Fruit fly (Drosophila melanogaster): ENCODE measurements around the gene CG7606.

dm6 chr3R:17646102-17647050 lies 50.0 kb downstream of the CG7606 start:
- TF ChIP-seq OdsH (GFP tag; optimal IDR thresholded peaks at IDR 0.05): no peak
- TF ChIP-seq lola (GFP tag; optimal IDR thresholded peaks at IDR 0.05): no peak
- no peak for TF ChIP-seq usp (GFP tag; optimal IDR thresholded peaks at IDR 0.05)
- peak; percentile 12 for TF ChIP-seq Myc (optimal IDR thresholded peaks at IDR 0.05)
- no peak for TF ChIP-seq Hr78 (GFP tag; optimal IDR thresholded peaks at IDR 0.05)
- no peak for TF ChIP-seq brk (GFP tag; optimal IDR thresholded peaks at IDR 0.05)
- TF ChIP-seq br (GFP tag; optimal IDR thresholded peaks at IDR 0.05): no peak
- no peak for TF ChIP-seq N (GFP tag; optimal IDR thresholded peaks at IDR 0.05)
- TF ChIP-seq Rel (GFP tag; optimal IDR thresholded peaks at IDR 0.05): no peak
- TF ChIP-seq Rel (tag; optimal IDR thresholded peaks at IDR 0.05): no peak
- TF ChIP-seq Hr83 (GFP tag; optimal IDR thresholded peaks at IDR 0.05; ENCODE audit: poor library complexity, severe bottlenecking): no peak
